Worm (Caenorhabditis elegans): Measurements from ENCODE around the gene ttr-14.

ttr-14 gene

DNA sequence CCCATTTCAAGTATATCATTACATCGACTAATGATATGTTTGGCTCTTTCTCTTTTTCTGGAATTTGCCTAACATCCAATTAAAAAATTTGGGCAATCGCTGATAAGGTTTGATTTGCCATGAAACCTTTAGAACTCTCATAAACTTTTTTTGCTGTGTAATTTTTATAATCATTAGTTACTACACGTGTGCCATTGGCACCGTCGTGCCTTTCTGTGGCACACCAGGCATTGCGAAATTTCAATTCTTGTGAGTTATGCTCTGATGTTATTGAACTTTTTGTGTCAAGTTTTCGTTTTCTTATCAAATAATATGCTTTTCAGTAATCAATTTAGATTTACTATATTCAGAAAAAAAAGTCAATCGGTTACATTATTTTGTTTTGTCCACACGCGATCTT, 26.3 kb upstream of the ttr-14 start:
- TF ChIP-seq tbx-11 (GFP tag; IDR thresholded peaks at IDR 0.05) (no peak), aly-1 (tag; optimal IDR thresholded peaks at IDR 0.05) (no peak), ama-1 (optimal IDR thresholded peaks at IDR 0.05) (no peak), flt-1 (GFP tag; IDR thresholded peaks at IDR 0.05) (no peak), scrt-1 (GFP tag; IDR thresholded peaks at IDR 0.05) (no peak), B0310.2 (tag; optimal IDR thresholded peaks at IDR 0.05) (no peak), sea-1 (GFP tag; conservative IDR thresholded peaks at IDR 0.05) (no peak), ets-7 (tag; optimal IDR thresholded peaks at IDR 0.05) (no peak), ceh-36 (tag; optimal IDR thresholded peaks at IDR 0.05) (no peak), tbx-37 (GFP tag; conservative IDR thresholded peaks at IDR 0.05) (no peak), ceh-13 (GFP tag; optimal IDR thresholded peaks at IDR 0.05) (no peak), hmbx-1 (tag; optimal IDR thresholded peaks at IDR 0.05) (no peak), F13C5.2 (tag; optimal IDR thresholded peaks at IDR 0.05) (no peak), hmg-4 (GFP tag; optimal IDR thresholded peaks at IDR 0.05) (no peak), hnd-1 (tag; optimal IDR thresholded peaks at IDR 0.05) (no peak), pes-1 (GFP tag; IDR thresholded peaks at IDR 0.05) (no peak), tra-4 (tag; optimal IDR thresholded peaks at IDR 0.05) (no peak)

ce11 chrX:10763383-10763782, 23.9 kb upstream of the ttr-14 start:
- TF ChIP-seq tbx-37 (GFP tag; conservative IDR thresholded peaks at IDR 0.05) (no peak), ceh-13 (GFP tag; optimal IDR thresholded peaks at IDR 0.05) (no peak), sea-1 (GFP tag; conservative IDR thresholded peaks at IDR 0.05) (no peak), hmg-4 (GFP tag; optimal IDR thresholded peaks at IDR 0.05) (no peak), ama-1 (optimal IDR thresholded peaks at IDR 0.05) (no peak), tra-4 (tag; optimal IDR thresholded peaks at IDR 0.05) (no peak), tbx-11 (GFP tag; IDR thresholded peaks at IDR 0.05) (no peak), pes-1 (GFP tag; IDR thresholded peaks at IDR 0.05) (no peak), ceh-36 (tag; optimal IDR thresholded peaks at IDR 0.05) (no peak), B0310.2 (tag; optimal IDR thresholded peaks at IDR 0.05) (no peak), F13C5.2 (tag; optimal IDR thresholded peaks at IDR 0.05) (no peak), hnd-1 (tag; optimal IDR thresholded peaks at IDR 0.05) (no peak), aly-1 (tag; optimal IDR thresholded peaks at IDR 0.05) (no peak), hmbx-1 (tag; optimal IDR thresholded peaks at IDR 0.05) (no peak)

ce11 chrX:10766123-10766622, 21.1 kb upstream of the ttr-14 start:
- TF ChIP-seq F13C5.2 (tag; optimal IDR thresholded peaks at IDR 0.05) = peak; percentile 82
- TF ChIP-seq tbx-37 (GFP tag; conservative IDR thresholded peaks at IDR 0.05) = no peak
- no peak for TF ChIP-seq sea-1 (GFP tag; conservative IDR thresholded peaks at IDR 0.05)
- TF ChIP-seq tra-4 (tag; optimal IDR thresholded peaks at IDR 0.05) = no peak
- no peak for TF ChIP-seq hmbx-1 (tag; optimal IDR thresholded peaks at IDR 0.05)
- peak; percentile 28 for TF ChIP-seq ceh-13 (GFP tag; optimal IDR thresholded peaks at IDR 0.05)
- no peak for TF ChIP-seq pes-1 (GFP tag; IDR thresholded peaks at IDR 0.05)
- TF ChIP-seq B0310.2 (tag; optimal IDR thresholded peaks at IDR 0.05) = peak; percentile 52
- peak; percentile 3 for TF ChIP-seq hnd-1 (tag; optimal IDR thresholded peaks at IDR 0.05)
- peak; percentile 22 for TF ChIP-seq ets-7 (tag; optimal IDR thresholded peaks at IDR 0.05)
- no peak for TF ChIP-seq ceh-36 (tag; optimal IDR thresholded peaks at IDR 0.05)
- no peak for TF ChIP-seq ama-1 (optimal IDR thresholded peaks at IDR 0.05)
- peak; percentile 46 for TF ChIP-seq aly-1 (tag; optimal IDR thresholded peaks at IDR 0.05)
- TF ChIP-seq flt-1 (GFP tag; IDR thresholded peaks at IDR 0.05) = 0 out of 2 replicates have a peak, but pooled peaks have one; percentile 6
- peak; percentile 88 for TF ChIP-seq hmg-4 (GFP tag; optimal IDR thresholded peaks at IDR 0.05)
- no peak for TF ChIP-seq scrt-1 (GFP tag; IDR thresholded peaks at IDR 0.05)
- no peak for TF ChIP-seq tbx-11 (GFP tag; IDR thresholded peaks at IDR 0.05)

DNA sequence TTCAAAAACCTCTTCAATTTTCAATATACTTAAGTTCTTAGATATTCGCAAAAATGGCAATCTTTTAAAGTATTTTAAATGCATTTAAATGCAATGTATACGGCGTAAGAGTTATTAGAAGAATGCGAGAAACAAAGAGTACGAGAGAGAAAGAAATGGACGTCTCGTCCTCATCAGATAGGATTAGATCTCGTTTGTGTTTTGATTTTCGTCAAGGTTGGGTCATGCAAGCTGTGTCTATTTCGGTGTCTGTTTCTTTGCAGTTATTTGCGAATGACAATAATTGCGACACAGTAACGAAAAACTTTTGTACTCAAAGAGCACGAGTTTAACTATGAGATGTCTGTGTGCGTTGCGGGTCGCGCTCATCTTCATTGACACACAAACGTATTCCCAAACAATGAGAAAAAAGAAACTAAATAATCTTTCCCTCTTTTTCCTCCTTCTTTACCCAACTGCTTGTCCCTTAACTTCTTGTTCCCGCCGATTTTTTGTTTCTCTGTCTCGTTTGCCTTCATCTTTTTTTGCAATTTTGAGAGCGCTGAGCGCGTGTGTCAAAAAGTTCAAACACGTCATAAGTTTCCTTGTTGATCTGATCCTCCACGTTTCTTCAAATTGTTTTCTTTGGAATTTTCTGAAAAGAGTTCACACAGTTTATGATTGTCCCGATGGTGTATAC, 20.2 kb upstream of the ttr-14 start:
- TF ChIP-seq ets-7 (tag; optimal IDR thresholded peaks at IDR 0.05) = no peak
- no peak for TF ChIP-seq hnd-1 (tag; optimal IDR thresholded peaks at IDR 0.05)
- no peak for TF ChIP-seq ama-1 (optimal IDR thresholded peaks at IDR 0.05)

DNA sequence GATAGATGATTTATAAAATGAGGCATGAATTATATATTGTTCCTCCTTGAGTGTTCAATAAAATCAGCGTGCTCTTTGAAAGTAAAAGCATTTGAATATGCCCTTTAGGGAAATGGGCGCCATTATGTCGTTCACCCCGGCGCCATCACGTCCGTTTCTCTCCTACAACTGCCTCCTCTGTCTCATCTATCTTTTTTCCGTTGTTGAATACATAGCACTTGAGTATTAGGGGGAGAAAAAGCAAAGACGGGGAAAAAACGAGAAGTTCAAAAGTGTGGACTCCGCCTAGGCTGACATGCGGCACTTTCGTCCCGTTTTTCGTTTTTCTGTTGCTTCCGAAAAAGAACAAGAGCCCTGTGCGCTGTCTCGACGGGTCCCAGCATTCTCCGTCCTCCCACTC, 19.6 kb upstream of the ttr-14 start:
- no peak for TF ChIP-seq tra-4 (tag; optimal IDR thresholded peaks at IDR 0.05)
- no peak for TF ChIP-seq aly-1 (tag; optimal IDR thresholded peaks at IDR 0.05)
- TF ChIP-seq tbx-37 (GFP tag; conservative IDR thresholded peaks at IDR 0.05) = no peak
- TF ChIP-seq B0310.2 (tag; optimal IDR thresholded peaks at IDR 0.05) = no peak
- no peak for TF ChIP-seq sea-1 (GFP tag; conservative IDR thresholded peaks at IDR 0.05)
- no peak for TF ChIP-seq pes-1 (GFP tag; IDR thresholded peaks at IDR 0.05)
- no peak for TF ChIP-seq hmbx-1 (tag; optimal IDR thresholded peaks at IDR 0.05)
- no peak for TF ChIP-seq ets-7 (tag; optimal IDR thresholded peaks at IDR 0.05)
- TF ChIP-seq ama-1 (optimal IDR thresholded peaks at IDR 0.05) = no peak
- no peak for TF ChIP-seq hnd-1 (tag; optimal IDR thresholded peaks at IDR 0.05)
- no peak for TF ChIP-seq ceh-13 (GFP tag; optimal IDR thresholded peaks at IDR 0.05)
- TF ChIP-seq scrt-1 (GFP tag; IDR thresholded peaks at IDR 0.05) = no peak
- no peak for TF ChIP-seq flt-1 (GFP tag; IDR thresholded peaks at IDR 0.05)
- no peak for TF ChIP-seq tbx-11 (GFP tag; IDR thresholded peaks at IDR 0.05)
- no peak for TF ChIP-seq ceh-36 (tag; optimal IDR thresholded peaks at IDR 0.05)
- TF ChIP-seq F13C5.2 (tag; optimal IDR thresholded peaks at IDR 0.05) = no peak
- TF ChIP-seq hmg-4 (GFP tag; optimal IDR thresholded peaks at IDR 0.05) = no peak

ce11 chrX:10768289-10769153, 18.8 kb upstream of the ttr-14 start:
- 0 out of 2 replicates have a peak, but pooled peaks have one; percentile 37 for TF ChIP-seq sea-1 (GFP tag; conservative IDR thresholded peaks at IDR 0.05)
- no peak for TF ChIP-seq ama-1 (optimal IDR thresholded peaks at IDR 0.05)
- TF ChIP-seq flt-1 (GFP tag; IDR thresholded peaks at IDR 0.05) = no peak
- peak; percentile 11 for TF ChIP-seq F13C5.2 (tag; optimal IDR thresholded peaks at IDR 0.05)
